Worm (Caenorhabditis elegans): ENCODE measurements around the gene lpin-1.

lpin-1 gene

ce11 chrV:13658577-13658976 is 4.6 kb upstream of the lpin-1 start (continued):
- TF ChIP-seq lin-15B (tag; optimal IDR thresholded peaks at IDR 0.05) (no peak), egl-27 (tag; optimal IDR thresholded peaks at IDR 0.05) (no peak), grh-1 (GFP tag; IDR thresholded peaks at IDR 0.05) (peak; percentile 83), ceh-63 (GFP tag; optimal IDR thresholded peaks at IDR 0.05) (peak; percentile 5), zag-1 (tag; optimal IDR thresholded peaks at IDR 0.05) (no peak), aha-1 (tag; optimal IDR thresholded peaks at IDR 0.05) (peak; percentile 38), unc-98 (GFP tag; IDR thresholded peaks at IDR 0.05) (no peak), mdl-1 (tag; optimal IDR thresholded peaks at IDR 0.05) (peak in 1 of 2 experiments; percentile 99), nhr-90 (tag; optimal IDR thresholded peaks at IDR 0.05; ENCODE audit: poor library complexity) (peak; percentile 94), nhr-11 (tag; optimal IDR thresholded peaks at IDR 0.05) (no peak), lin-39 (tag; optimal IDR thresholded peaks at IDR 0.05) (no peak), elt-2 (tag; optimal IDR thresholded peaks at IDR 0.05) (peak; percentile 93), dpl-1 (GFP tag; optimal IDR thresholded peaks at IDR 0.05) (peak; percentile 59 to 83 (median 74)), hpl-2 (GFP tag; optimal IDR thresholded peaks at IDR 0.05) (peak; percentile 63), nhr-12 (tag; optimal IDR thresholded peaks at IDR 0.05) (no peak), Y116A8C.19 (tag; optimal IDR thresholded peaks at IDR 0.05; ENCODE audit: borderline replicate concordance) (no peak), nhr-85 (tag) (peak; percentile 99), nhr-20 (tag; optimal IDR thresholded peaks at IDR 0.05) (peak; percentile 98), efl-1 (optimal IDR thresholded peaks at IDR 0.05) (peak; percentile 43 to 65), efl-1 (GFP tag; optimal IDR thresholded peaks at IDR 0.05 in 1 of 2) (peak; percentile 64 to 95), nhr-76 (tag; optimal IDR thresholded peaks at IDR 0.05) (no peak), ceh-88 (GFP tag; IDR thresholded peaks at IDR 0.05) (peak; percentile 59), ces-1 (GFP tag; optimal IDR thresholded peaks at IDR 0.05) (no peak), F16B12.6 (tag; optimal IDR thresholded peaks at IDR 0.05) (no peak), rnt-1 (tag; optimal IDR thresholded peaks at IDR 0.05) (peak; percentile 77), nhr-77 (tag; optimal IDR thresholded peaks at IDR 0.05) (no peak), ceh-90 (tag; optimal IDR thresholded peaks at IDR 0.05) (no peak), fkh-8 (tag; optimal IDR thresholded peaks at IDR 0.05) (peak; percentile 72), elt-3 (tag; optimal IDR thresholded peaks at IDR 0.05) (peak in 2 of 6 experiments; percentile 92), nhr-28 (tag; optimal IDR thresholded peaks at IDR 0.05) (no peak), aly-2 (tag; optimal IDR thresholded peaks at IDR 0.05) (no peak), ama-1 (optimal IDR thresholded peaks at IDR 0.05) (no peak), blmp-1 (tag; optimal IDR thresholded peaks at IDR 0.05) (peak; percentile 97), pax-3 (tag; optimal IDR thresholded peaks at IDR 0.05) (peak; percentile 95), lin-35 (GFP tag; optimal IDR thresholded peaks at IDR 0.05) (peak; percentile 49 to 90), lin-14 (GFP tag; optimal IDR thresholded peaks at IDR 0.05) (peak; percentile 99), sup-37 (GFP tag; optimal IDR thresholded peaks at IDR 0.05) (no peak), nhr-237 (tag; optimal IDR thresholded peaks at IDR 0.05) (no peak), lin-13 (GFP tag; optimal IDR thresholded peaks at IDR 0.05) (peak; percentile 74), unc-86 (tag; optimal IDR thresholded peaks at IDR 0.05) (peak; percentile 38), snu-23 (GFP tag; optimal IDR thresholded peaks at IDR 0.05) (peak; percentile 95), C34B4.2 (tag; optimal IDR thresholded peaks at IDR 0.05) (no peak), vab-15 (tag; optimal IDR thresholded peaks at IDR 0.05) (no peak), nhr-84 (tag; optimal IDR thresholded peaks at IDR 0.05) (no peak), ceh-8 (GFP tag; optimal IDR thresholded peaks at IDR 0.05) (no peak), mep-1 (tag; optimal IDR thresholded peaks at IDR 0.05) (peak; percentile 83), unc-30 (tag; optimal IDR thresholded peaks at IDR 0.05) (no peak)
